Worm (Caenorhabditis elegans) whole organism, L4 larva: ENCODE data around the gene rec-8.

Experiments
- F49E8.2 ChIP-seq: sonication (generic microtip); optimal IDR thresholded peaks from 2 replicates; lab custom pipeline; 2016; ENCODE audit warnings: missing compliant biosample characterization, mild to moderate bottlenecking, missing genetic modification characterization, borderline replicate concordance
- R02D3.7 ChIP-seq: fragments of 150-350 bp; sonication (generic microtip); optimal IDR thresholded peaks from 3 replicates; lab custom pipeline; 2014; ENCODE audit warnings: missing biosample characterization, missing genetic modification characterization
- ama-1 ChIP-seq: fragments of 150-350 bp; optimal IDR thresholded peaks from 2 replicates; lab custom pipeline; 2014; ENCODE audit warnings: inconsistent platforms, mixed read lengths
- daf-8 ChIP-seq: fragments of 200-800 bp; sonication (Bioruptor generic); IDR thresholded peaks from 2 replicates; pipeline ENCODE4 v1.3.6; 2022; ENCODE audit warnings: missing genetic modification characterization, missing compliant biosample characterization
- dmd-8 ChIP-seq: fragments of 200-800 bp; sonication (Bioruptor generic); IDR thresholded peaks from 2 replicates; pipeline ENCODE4 v1.3.6; 2022; ENCODE audit warnings: missing genetic modification characterization, missing compliant biosample characterization
- egl-27 ChIP-seq: sonication (generic microtip); optimal IDR thresholded peaks from 3 replicates; lab custom pipeline; 2017; ENCODE audit warnings: missing biosample characterization, missing genetic modification reagents, missing genetic modification characterization
- fos-1 ChIP-seq: fragments of 150-350 bp; optimal IDR thresholded peaks from 2 replicates; lab custom pipeline; 2014; ENCODE audit warnings: missing biosample characterization, missing genetic modification characterization
- lin-13 ChIP-seq: fragments of 150-350 bp; optimal IDR thresholded peaks from 2 replicates; lab custom pipeline; 2014; ENCODE audit warnings: missing biosample characterization, missing genetic modification reagents, missing genetic modification characterization
- mep-1 ChIP-seq: fragments of 150-350 bp; sonication (generic microtip); optimal IDR thresholded peaks from 3 replicates; lab custom pipeline; 2014; ENCODE audit warnings: missing biosample characterization, missing genetic modification characterization
- nhr-237 ChIP-seq: sonication (generic microtip); optimal IDR thresholded peaks from 2 replicates; lab custom pipeline; 2017; ENCODE audit warnings: missing biosample characterization, missing genetic modification characterization
- set-16 ChIP-seq: fragments of 200-800 bp; sonication (Bioruptor generic); IDR thresholded peaks from 2 replicates; pipeline ENCODE4 v1.3.6; 2022; ENCODE audit warnings: missing genetic modification reagents, missing genetic modification characterization, missing compliant biosample characterization
- snpc-1.2 ChIP-seq: fragments of 200-800 bp; sonication (Bioruptor generic); IDR thresholded peaks from 2 replicates; pipeline ENCODE4 v1.3.6; 2022; ENCODE audit warnings: missing genetic modification reagents, missing genetic modification characterization, missing compliant biosample characterization
- zip-2 ChIP-seq: fragments of 150-350 bp; optimal IDR thresholded peaks from 2 replicates; lab custom pipeline; 2014; ENCODE audit warnings: missing biosample characterization, missing genetic modification characterization

DNA sequence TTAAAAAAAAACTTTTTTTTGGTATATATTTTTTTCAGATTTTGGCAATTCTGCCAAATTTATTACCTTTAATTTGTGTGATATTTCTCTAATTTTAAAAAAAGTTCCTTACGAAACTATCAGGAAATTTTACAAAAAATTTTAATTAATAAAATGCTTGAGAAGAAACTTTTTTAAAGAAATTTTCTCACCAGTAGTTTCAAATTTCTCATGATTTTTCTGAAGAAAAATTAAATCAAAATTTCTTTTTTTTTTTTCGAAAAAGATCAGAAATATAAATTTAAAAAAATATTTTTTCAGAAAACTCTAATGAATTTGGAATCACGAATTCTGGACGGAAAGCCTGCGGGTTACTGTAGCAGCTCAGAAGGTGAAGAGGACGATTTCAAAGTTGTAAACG, 24.7 kb upstream of the rec-8 start, which contains the start of gene mau-8:
- TF ChIP-seq daf-8 (GFP tag; lab: Robert Waterston, UW) (no peak), F49E8.2 (tag; lab: Kevin White, UChicago) (no peak), egl-27 (no peak), mep-1 (no peak), ama-1 (lab: Kevin White, UChicago) (no peak), fos-1 (no peak), nhr-237 (no peak), R02D3.7 (tag; lab: Kevin White, UChicago) (no peak), lin-13 (GFP tag; lab: Kevin White, UChicago) (no peak), dmd-8 (no peak), set-16 (GFP tag; lab: Robert Waterston, UW) (no peak), zip-2 (no peak), snpc-1.2 (no peak)
